Worm (Caenorhabditis elegans): ENCODE measurements around the gene eif-1.A.

DNA sequence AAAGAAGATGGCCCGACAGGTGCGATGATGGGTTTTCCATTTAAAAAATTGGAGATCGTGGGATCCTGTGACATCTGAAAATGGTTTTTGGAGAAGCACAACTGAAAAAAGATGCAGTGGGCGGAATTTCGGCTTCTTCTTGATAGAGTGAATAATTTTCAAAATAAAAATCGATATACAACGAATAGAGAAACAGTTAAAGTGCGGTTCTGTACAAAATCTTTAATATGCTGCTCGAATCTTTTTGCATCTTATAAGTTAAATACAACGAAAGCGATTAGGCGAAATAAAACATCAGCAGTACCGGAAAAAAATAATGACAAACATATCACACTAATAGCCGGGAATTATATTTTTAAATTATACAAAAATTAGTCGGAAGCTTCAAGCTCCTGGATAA, 3.5 kb upstream of the eif-1.A start, which contains the start of gene H06H21.11:
- TF ChIP-seq ceh-36 (tag; optimal IDR thresholded peaks at IDR 0.05): no peak
- no peak for TF ChIP-seq ama-1 (optimal IDR thresholded peaks at IDR 0.05)
- TF ChIP-seq tra-4 (tag; optimal IDR thresholded peaks at IDR 0.05): no peak
- no peak for TF ChIP-seq tbx-11 (GFP tag; IDR thresholded peaks at IDR 0.05)

Data from whole organism, early embryonic.